Fruit fly (Drosophila melanogaster): ENCODE results near the gene CG16758.

dm6 chr3L:2480470-2480869, 22.9 kb downstream of the CG16758 start:
- no peak for TF ChIP-seq EcR (GFP tag; optimal IDR thresholded peaks at IDR 0.05)
- no peak for TF ChIP-seq CG34367 (tag; optimal IDR thresholded peaks at IDR 0.05)
- TF ChIP-seq D1 (tag; optimal IDR thresholded peaks at IDR 0.05) = no peak
- TF ChIP-seq CG9948 (tag; optimal IDR thresholded peaks at IDR 0.05) = no peak
- TF ChIP-seq Pif1B (GFP tag; optimal IDR thresholded peaks at IDR 0.05) = no peak
